Fruit fly (Drosophila melanogaster): ENCODE data around the gene Snx17.

dm6 chr2L:10200847-10201246 is 5.9 kb downstream of the Snx17 start, which contains the start of the genes Ripalpha and RpL7:
- TF ChIP-seq CG13204 (GFP tag; optimal IDR thresholded peaks at IDR 0.05) (no peak), Pif1A (GFP tag; optimal IDR thresholded peaks at IDR 0.05) (peak; percentile 89), CG15710 (tag; optimal IDR thresholded peaks at IDR 0.05) (peak; percentile 80), CG10348 (GFP tag; IDR thresholded peaks at IDR 0.05) (no peak), EcR (GFP tag; optimal IDR thresholded peaks at IDR 0.05) (no peak), CG4496 (GFP tag; IDR thresholded peaks at IDR 0.05) (peak; percentile 97), Ets98B (GFP tag; IDR thresholded peaks at IDR 0.05) (peak; percentile 91), CG9948 (tag; optimal IDR thresholded peaks at IDR 0.05) (peak; percentile 43), CG8301 (tag; optimal IDR thresholded peaks at IDR 0.05) (peak; percentile 61), CG32121 (GFP tag; IDR thresholded peaks at IDR 0.05) (peak; percentile 77), CG17806 (tag; optimal IDR thresholded peaks at IDR 0.05) (peak; percentile 57)

All from whole organism, pupa.